Fruit fly (Drosophila melanogaster) whole organism, embryonic: ENCODE data around the gene Scr.

Experiments used
- Abd-B ChIP-seq: fragments of 200-800 bp; sonication (Bioruptor generic); optimal IDR thresholded peaks from 2 replicates; lab custom pipeline; 2018; ENCODE audit warnings: missing biosample characterization, mild to moderate bottlenecking, missing genetic modification characterization, moderate library complexity
- Atf-2 ChIP-seq: fragments of 200-800 bp; sonication (Bioruptor generic); optimal IDR thresholded peaks from 2 replicates; lab custom pipeline; 2016; ENCODE audit warnings: missing biosample characterization, missing genetic modification characterization
- BEAF-32 ChIP-seq: fragments of 200-800 bp; sonication (Bioruptor generic); optimal IDR thresholded peaks from 3 replicates; lab custom pipeline; 2017; ENCODE audit warnings: missing biosample characterization, missing genetic modification characterization, mild to moderate bottlenecking, moderate library complexity, missing genetic modification reagents
- Bteb2 ChIP-seq: fragments of 200-800 bp; sonication (Bioruptor generic); optimal IDR thresholded peaks from 2 replicates; lab custom pipeline; 2016; ENCODE audit warnings: missing biosample characterization, missing genetic modification characterization
- CG1024 ChIP-seq: fragments of 200-800 bp; sonication (Bioruptor generic); IDR thresholded peaks from 2 replicates; pipeline ENCODE4 v1.3.6; 2022; ENCODE audit warnings: missing biosample characterization, missing genetic modification characterization
- CG10959 ChIP-seq: fragments of 200-800 bp; sonication (Bioruptor generic); IDR thresholded peaks from 2 replicates; pipeline ENCODE4 v1.3.6; 2022; ENCODE audit warnings: missing biosample characterization, missing genetic modification characterization
- CG11456 ChIP-seq: fragments of 200-800 bp; sonication (Bioruptor generic); IDR thresholded peaks from 3 replicates; pipeline ENCODE4 v1.3.6; 2022; ENCODE audit warnings: missing biosample characterization, missing genetic modification characterization
- CG12219 ChIP-seq: fragments of 200-800 bp; sonication (Bioruptor generic); optimal IDR thresholded peaks from 3 replicates; lab custom pipeline; 2018; ENCODE audit warnings: missing biosample characterization, mild to moderate bottlenecking, missing genetic modification characterization
- CG14014 ChIP-seq: fragments of 200-800 bp; sonication (Bioruptor generic); IDR thresholded peaks from 2 replicates; pipeline ENCODE4 v1.3.6; 2022; ENCODE audit warnings: missing biosample characterization, missing genetic modification characterization
- CG1647 ChIP-seq: fragments of 200-800 bp; sonication (Bioruptor generic); optimal IDR thresholded peaks from 3 replicates; lab custom pipeline; 2016; ENCODE audit warnings: missing biosample characterization, missing genetic modification characterization
- CG17361 ChIP-seq: fragments of 200-800 bp; sonication (Bioruptor generic); IDR thresholded peaks from 3 replicates; pipeline ENCODE4 v1.3.6; 2022; ENCODE audit warnings: missing biosample characterization, missing genetic modification characterization
- CG18476 ChIP-seq: fragments of 200-800 bp; sonication (Bioruptor generic); optimal IDR thresholded peaks from 2 replicates; lab custom pipeline; 2016; ENCODE audit warnings: missing biosample characterization, mild to moderate bottlenecking, missing genetic modification characterization
- CG18619 ChIP-seq: fragments of 200-800 bp; sonication (Bioruptor generic); optimal IDR thresholded peaks from 3 replicates; lab custom pipeline; 2017; ENCODE audit warnings: missing biosample characterization, mild to moderate bottlenecking, missing genetic modification characterization
- CG2875 ChIP-seq: fragments of 200-800 bp; sonication (Bioruptor generic); optimal IDR thresholded peaks from 2 replicates; lab custom pipeline; 2017; ENCODE audit warnings: missing biosample characterization, mild to moderate bottlenecking, missing genetic modification characterization, missing genetic modification reagents
- CG30431 ChIP-seq: fragments of 200-800 bp; sonication (Bioruptor generic); optimal IDR thresholded peaks from 2 replicates; lab custom pipeline; 2017; ENCODE audit warnings: missing biosample characterization, missing genetic modification characterization
- CG31365 ChIP-seq: fragments of 200-800 bp; sonication (Bioruptor generic); optimal IDR thresholded peaks from 2 replicates; lab custom pipeline; 2018; ENCODE audit warnings: missing biosample characterization, mild to moderate bottlenecking, missing genetic modification characterization
- CG3281 ChIP-seq: fragments of 200-800 bp; sonication (Bioruptor generic); optimal IDR thresholded peaks from 3 replicates; lab custom pipeline; 2017; ENCODE audit warnings: missing biosample characterization, mild to moderate bottlenecking, missing genetic modification characterization
- CG42726 ChIP-seq: fragments of 200-800 bp; sonication (Bioruptor generic); IDR thresholded peaks from 2 replicates; pipeline ENCODE4 v1.3.6; 2022; ENCODE audit warnings: missing biosample characterization, missing genetic modification characterization; ENCODE audit not compliant: partially characterized antibody
- CG6813 ChIP-seq: fragments of 200-800 bp; sonication (Bioruptor generic); optimal IDR thresholded peaks from 2 replicates; lab custom pipeline; 2017; ENCODE audit warnings: missing biosample characterization, missing genetic modification characterization, mild to moderate bottlenecking, moderate library complexity, missing genetic modification reagents
- CG6854 ChIP-seq: fragments of 200-800 bp; sonication (Bioruptor generic); optimal IDR thresholded peaks from 3 replicates; lab custom pipeline; 2017; ENCODE audit warnings: missing biosample characterization, mild to moderate bottlenecking, missing genetic modification characterization
- CG8089 ChIP-seq: fragments of 200-800 bp; sonication (Bioruptor generic); optimal IDR thresholded peaks from 3 replicates; lab custom pipeline; 2016; ENCODE audit warnings: missing biosample characterization, missing genetic modification characterization
- CG8924 ChIP-seq: fragments of 200-800 bp; optimal IDR thresholded peaks from 3 replicates; lab custom pipeline; 2019; ENCODE audit warnings: missing biosample characterization, mild to moderate bottlenecking, missing genetic modification characterization, moderate library complexity
- CG9932 ChIP-seq: fragments of 200-800 bp; sonication (Bioruptor generic); IDR thresholded peaks from 2 replicates; pipeline ENCODE4 v1.3.6; 2022; ENCODE audit warnings: missing biosample characterization, missing genetic modification characterization
- Camta ChIP-seq: fragments of 200-800 bp; sonication (Bioruptor generic); optimal IDR thresholded peaks from 2 replicates; lab custom pipeline; 2016; ENCODE audit warnings: missing biosample characterization, missing genetic modification characterization
- Dek ChIP-seq: fragments of 200-800 bp; sonication (Bioruptor generic); optimal IDR thresholded peaks from 3 replicates; lab custom pipeline; 2019; ENCODE audit warnings: missing biosample characterization, mild to moderate bottlenecking, missing genetic modification characterization, moderate library complexity
- ERR ChIP-seq: fragments of 200-800 bp; sonication (Bioruptor generic); optimal IDR thresholded peaks from 2 replicates; lab custom pipeline; 2016; ENCODE audit warnings: missing biosample characterization, missing genetic modification characterization
- Eip74EF ChIP-seq, 2 experiments: fragments of 200-800 bp in 1 of 2; fragments of >200 bp in 1 of 2; sonication (Bioruptor generic) in 1 of 2; optimal IDR thresholded peaks; 2 replicates each; lab custom pipeline; 2017 to 2019; ENCODE audit warnings: missing biosample characterization in 2 of 2, missing genetic modification characterization in 2 of 2, mild to moderate bottlenecking in 1 of 2, moderate library complexity in 1 of 2
- Fer1 ChIP-seq: fragments of 200-800 bp; sonication (Bioruptor generic); optimal IDR thresholded peaks from 2 replicates; lab custom pipeline; 2017; ENCODE audit warnings: missing biosample characterization, mild to moderate bottlenecking, missing genetic modification characterization
- Gug ChIP-seq: fragments of 200-800 bp; sonication (Bioruptor generic); IDR thresholded peaks from 4 replicates; pipeline ENCODE4 v1.3.6; 2022; ENCODE audit warnings: missing biosample characterization, missing genetic modification characterization
- H15 ChIP-seq: fragments of 200-800 bp; sonication (Bioruptor generic); IDR thresholded peaks from 3 replicates; pipeline ENCODE4 v1.3.6; 2022; ENCODE audit warnings: missing biosample characterization, missing genetic modification characterization
- HHEX ChIP-seq: fragments of 200-800 bp; sonication (Bioruptor generic); optimal IDR thresholded peaks from 3 replicates; lab custom pipeline; 2017; ENCODE audit warnings: missing biosample characterization, mild to moderate bottlenecking, missing genetic modification characterization, missing genetic modification reagents
- Hr51 ChIP-seq, 2 experiments: fragments of 200-800 bp; sonication (Bioruptor generic); optimal IDR thresholded peaks; 2 replicates in 1 of 2; 3 replicates in 1 of 2; lab custom pipeline; 2016 to 2018; ENCODE audit warnings: missing biosample characterization in 2 of 2, missing genetic modification characterization in 2 of 2, mild to moderate bottlenecking in 1 of 2, moderate library complexity in 1 of 2
- Meics ChIP-seq: fragments of 200-800 bp; sonication (Bioruptor generic); optimal IDR thresholded peaks from 2 replicates; lab custom pipeline; 2017; ENCODE audit warnings: missing biosample characterization, mild to moderate bottlenecking, missing genetic modification characterization
- NC2α ChIP-seq: fragments of 200-800 bp; sonication (Bioruptor generic); optimal IDR thresholded peaks from 2 replicates; lab custom pipeline; 2016; ENCODE audit warnings: missing biosample characterization, missing genetic modification characterization
- Nf-YC ChIP-seq: fragments of 200-800 bp; optimal IDR thresholded peaks from 3 replicates; lab custom pipeline; 2019; ENCODE audit warnings: missing biosample characterization, mild to moderate bottlenecking, missing genetic modification characterization, moderate library complexity
- al ChIP-seq: fragments of 200-800 bp; sonication (Bioruptor generic); IDR thresholded peaks from 2 replicates; pipeline ENCODE4 v1.3.6; 2022; ENCODE audit warnings: missing biosample characterization, missing genetic modification characterization
- ato ChIP-seq: fragments of 200-800 bp; sonication (Bioruptor generic); IDR thresholded peaks from 2 replicates; pipeline ENCODE4 v1.3.6; 2022; ENCODE audit warnings: missing biosample characterization, missing genetic modification characterization; ENCODE audit not compliant: partially characterized antibody
- cato ChIP-seq: fragments of 200-800 bp; sonication (Bioruptor generic); optimal IDR thresholded peaks from 2 replicates; lab custom pipeline; 2016; ENCODE audit warnings: missing biosample characterization, missing genetic modification characterization, borderline replicate concordance
- caup ChIP-seq: fragments of 200-800 bp; sonication (Bioruptor generic); optimal IDR thresholded peaks from 3 replicates; lab custom pipeline; 2017; ENCODE audit warnings: missing biosample characterization, mild to moderate bottlenecking, missing genetic modification characterization, moderate library complexity; ENCODE audit not compliant: severe bottlenecking
- chm ChIP-seq: fragments of 200-800 bp; sonication (Bioruptor generic); IDR thresholded peaks from 2 replicates; pipeline ENCODE4 v1.3.6; 2022; ENCODE audit warnings: missing biosample characterization, missing genetic modification characterization
- en ChIP-seq: fragments of 200-800 bp; sonication (Bioruptor generic); optimal IDR thresholded peaks from 2 replicates; lab custom pipeline; 2016; ENCODE audit warnings: missing biosample characterization, missing genetic modification characterization
- exex ChIP-seq: fragments of 200-800 bp; sonication (Bioruptor generic); optimal IDR thresholded peaks from 4 replicates; lab custom pipeline; 2018; ENCODE audit warnings: missing biosample characterization, mild to moderate bottlenecking, missing genetic modification characterization, moderate library complexity
- gsb ChIP-seq: fragments of 200-800 bp; sonication (Bioruptor generic); IDR thresholded peaks from 2 replicates; pipeline ENCODE4 v1.3.6; 2022; ENCODE audit warnings: missing biosample characterization, missing genetic modification characterization
- gsb-n ChIP-seq: fragments of 200-800 bp; sonication (Bioruptor generic); optimal IDR thresholded peaks from 3 replicates; lab custom pipeline; 2018; ENCODE audit warnings: missing biosample characterization, mild to moderate bottlenecking, missing genetic modification characterization
- phol ChIP-seq: fragments of 200-800 bp; sonication (Bioruptor generic); optimal IDR thresholded peaks from 3 replicates; lab custom pipeline; 2018; ENCODE audit warnings: missing biosample characterization, mild to moderate bottlenecking, missing genetic modification characterization, moderate library complexity
- prd ChIP-seq, 3 experiments: fragments of >200 bp in 2 of 3; fragments of 200-800 bp in 1 of 3; sonication (Bioruptor generic) in 1 of 3; optimal IDR thresholded peaks in 2 of 3; IDR thresholded peaks in 1 of 3; 2 replicates in 2 of 3; 3 replicates in 1 of 3; pipeline versions ENCODE4 v1.3.6 to Lab custom; 2017 to 2022; ENCODE audit warnings: missing biosample characterization in 1 of 3, missing genetic modification characterization in 1 of 3
- salm ChIP-seq: fragments of 200-800 bp; sonication (Bioruptor generic); optimal IDR thresholded peaks from 2 replicates; lab custom pipeline; 2018; ENCODE audit warnings: missing biosample characterization, mild to moderate bottlenecking, missing genetic modification characterization
- tll ChIP-seq, 2 experiments: fragments of 200-800 bp in 1 of 2; fragments of >200 bp in 1 of 2; sonication (Bioruptor generic) in 1 of 2; optimal IDR thresholded peaks; 2 replicates each; lab custom pipeline; 2017 to 2019; ENCODE audit warnings: missing biosample characterization in 2 of 2, missing genetic modification characterization in 2 of 2, mild to moderate bottlenecking in 1 of 2, moderate library complexity in 1 of 2
- toy ChIP-seq: fragments of 200-800 bp; sonication (Bioruptor generic); IDR thresholded peaks from 2 replicates; pipeline ENCODE4 v1.3.6; 2022; ENCODE audit warnings: missing biosample characterization, missing genetic modification characterization
- vvl ChIP-seq: fragments of 200-800 bp; sonication (Bioruptor generic); IDR thresholded peaks from 2 replicates; pipeline ENCODE4 v1.3.6; 2022; ENCODE audit warnings: missing biosample characterization, missing genetic modification characterization

The Scr gene

DNA sequence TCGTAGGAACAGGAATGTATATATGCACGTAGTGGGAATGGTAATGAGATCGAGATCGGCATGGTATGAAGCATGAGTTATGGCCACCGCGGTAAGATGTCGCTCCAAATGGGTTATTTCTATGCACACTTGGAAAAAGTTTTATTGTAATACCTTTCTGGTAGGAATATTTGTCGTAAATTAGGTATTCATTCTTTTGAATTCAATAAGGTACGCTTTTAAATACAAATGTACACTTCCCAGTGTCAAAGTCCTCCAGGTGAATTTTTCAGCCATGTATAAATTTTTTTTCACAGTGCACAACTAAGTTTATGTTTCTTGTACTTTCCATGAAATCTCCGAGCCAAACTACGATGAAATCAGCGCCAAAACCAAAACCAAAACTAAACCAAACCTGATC is 19.5 kb upstream of the Scr start (continued):
- TF ChIP-seq Camta (GFP tag; lab: Kevin White, UChicago), result no peak
- TF ChIP-seq chm, result no peak
- TF ChIP-seq Abd-B (GFP tag; lab: Kevin White, UChicago), result peak; percentile 39
- TF ChIP-seq CG42726 (GFP tag; lab: Robert Waterston, UW), result no peak
- TF ChIP-seq H15, result no peak
- TF ChIP-seq Eip74EF (GFP tag; optimal IDR thresholded peaks at IDR 0.05; lab: Kevin White, UChicago), result no peak
- no peak for TF ChIP-seq en
- no peak for TF ChIP-seq phol (tag; lab: Kevin White, UChicago)
- no peak for TF ChIP-seq CG31365 (tag; lab: Kevin White, UChicago)
- no peak for TF ChIP-seq cato (GFP tag; lab: Kevin White, UChicago)
- TF ChIP-seq Fer1 (GFP tag; lab: Kevin White, UChicago), result no peak
- no peak for TF ChIP-seq Dek
- TF ChIP-seq CG17361 (GFP tag; lab: Robert Waterston, UW), result no peak
- TF ChIP-seq CG8924 (tag; lab: Kevin White, UChicago), result peak; percentile 21
- TF ChIP-seq CG1647 (GFP tag; lab: Kevin White, UChicago), result no peak
- no peak for TF ChIP-seq NC2α (GFP tag; lab: Kevin White, UChicago)
- TF ChIP-seq exex (tag; lab: Kevin White, UChicago), result no peak
- no peak for TF ChIP-seq HHEX
- TF ChIP-seq Gug (GFP tag; lab: Robert Waterston, UW), result no peak
- no peak for TF ChIP-seq BEAF-32 (GFP tag; lab: Kevin White, UChicago)
- TF ChIP-seq ato, result no peak
- TF ChIP-seq Nf-YC (tag; lab: Kevin White, UChicago), result no peak
- no peak for TF ChIP-seq salm (tag; lab: Kevin White, UChicago)
- no peak for TF ChIP-seq tll (GFP tag; optimal IDR thresholded peaks at IDR 0.05; lab: Kevin White, UChicago)
- no peak for TF ChIP-seq CG6854 (GFP tag; lab: Kevin White, UChicago)
- TF ChIP-seq CG10959 (GFP tag; lab: Robert Waterston, UW), result no peak
- no peak for TF ChIP-seq CG12219 (GFP tag; lab: Kevin White, UChicago)
- TF ChIP-seq CG18476 (GFP tag; lab: Kevin White, UChicago), result no peak
- no peak for TF ChIP-seq caup (GFP tag; lab: Kevin White, UChicago)
- no peak for TF ChIP-seq Hr51 (GFP tag; optimal IDR thresholded peaks at IDR 0.05; lab: Kevin White, UChicago)
- TF ChIP-seq CG8089 (GFP tag; lab: Kevin White, UChicago), result no peak
- no peak for TF ChIP-seq CG11456 (GFP tag; lab: Robert Waterston, UW)
- no peak for TF ChIP-seq CG1024 (GFP tag; lab: Robert Waterston, UW)
- TF ChIP-seq CG30431, result no peak
- TF ChIP-seq gsb (GFP tag; lab: Robert Waterston, UW), result no peak
- TF ChIP-seq gsb-n (tag; lab: Kevin White, UChicago), result no peak
- TF ChIP-seq Bteb2 (GFP tag; lab: Kevin White, UChicago), result no peak
- no peak for TF ChIP-seq CG3281
- TF ChIP-seq prd (optimal IDR thresholded peaks at IDR 0.05; lab: Kevin White, UChicago), result no peak
- peak; percentile 57 for TF ChIP-seq prd (GFP tag; IDR thresholded peaks at IDR 0.05; lab: Robert Waterston, UW)
- no peak for TF ChIP-seq CG2875 (GFP tag; lab: Kevin White, UChicago)
- no peak for TF ChIP-seq CG6813
- no peak; the same call in 1 of the 2 replicates for TF ChIP-seq vvl (GFP tag; lab: Robert Waterston, UW)
- TF ChIP-seq Meics (GFP tag; lab: Kevin White, UChicago), result no peak
- peak; percentile 23; the same call in 1 of the 2 replicates for TF ChIP-seq CG9932 (GFP tag; lab: Robert Waterston, UW)
- no peak for TF ChIP-seq ERR (GFP tag; lab: Kevin White, UChicago)
- peak; percentile 30; the same call in 1 of the 2 replicates for TF ChIP-seq al (GFP tag; lab: Robert Waterston, UW)
- TF ChIP-seq CG14014 (GFP tag; lab: Robert Waterston, UW), result no peak
- TF ChIP-seq CG18619, result no peak
- TF ChIP-seq Atf-2 (GFP tag; lab: Kevin White, UChicago), result no peak
- no peak for TF ChIP-seq toy (GFP tag; lab: Robert Waterston, UW)
